Worm (Caenorhabditis elegans) whole organism, early embryonic: Measurements from ENCODE around the gene aps-2.

Source experiments
- B0310.2 ChIP-seq: sonication (generic microtip); optimal IDR thresholded peaks from 2 replicates; lab custom pipeline; 2016; ENCODE audit warnings: mild to moderate bottlenecking, missing genetic modification characterization, missing compliant biosample characterization
- F13C5.2 ChIP-seq: sonication (generic microtip); optimal IDR thresholded peaks from 2 replicates; lab custom pipeline; 2017; ENCODE audit warnings: mild to moderate bottlenecking, missing genetic modification characterization, inconsistent platforms, missing compliant biosample characterization
- aly-1 ChIP-seq: sonication (generic microtip); optimal IDR thresholded peaks from 2 replicates; lab custom pipeline; 2016; ENCODE audit warnings: missing genetic modification characterization, missing compliant biosample characterization
- ama-1 ChIP-seq: fragments of 150-350 bp; optimal IDR thresholded peaks from 2 replicates; lab custom pipeline; 2014
- ceh-13 ChIP-seq: fragments of 200-800 bp; sonication (Bioruptor generic); optimal IDR thresholded peaks from 2 replicates; lab custom pipeline; 2018; ENCODE audit warnings: mild to moderate bottlenecking, missing genetic modification characterization, missing compliant biosample characterization
- ceh-36 ChIP-seq: sonication (generic microtip); optimal IDR thresholded peaks from 2 replicates; lab custom pipeline; 2016; ENCODE audit warnings: missing genetic modification characterization, inconsistent platforms, missing compliant biosample characterization
- flt-1 ChIP-seq: fragments of 200-800 bp; sonication (Bioruptor generic); IDR thresholded peaks from 2 replicates; pipeline ENCODE4 v1.3.6; 2022; ENCODE audit warnings: missing genetic modification characterization, missing compliant biosample characterization
- hmg-4 ChIP-seq: fragments of 200-800 bp; sonication (Bioruptor generic); optimal IDR thresholded peaks from 2 replicates; lab custom pipeline; 2018; ENCODE audit warnings: mild to moderate bottlenecking, missing genetic modification characterization, missing compliant biosample characterization
- hnd-1 ChIP-seq: sonication (generic microtip); optimal IDR thresholded peaks from 2 replicates; lab custom pipeline; 2016; ENCODE audit warnings: missing genetic modification characterization, missing compliant biosample characterization
- pes-1 ChIP-seq: fragments of 200-800 bp; sonication (Bioruptor generic); IDR thresholded peaks from 2 replicates; pipeline ENCODE4 v1.3.6; 2022; ENCODE audit warnings: missing genetic modification reagents, missing genetic modification characterization, missing compliant biosample characterization
- scrt-1 ChIP-seq: fragments of 200-800 bp; sonication (Bioruptor generic); IDR thresholded peaks from 2 replicates; pipeline ENCODE4 v1.3.6; 2022; ENCODE audit warnings: missing genetic modification characterization, missing compliant biosample characterization
- tbx-11 ChIP-seq: fragments of 200-800 bp; sonication (Bioruptor generic); IDR thresholded peaks from 2 replicates; pipeline ENCODE4 v1.3.6; 2022; ENCODE audit warnings: missing genetic modification characterization, missing compliant biosample characterization

- TF ChIP-seq scrt-1 (no peak), ama-1 (lab: Kevin White, UChicago) (no peak), hnd-1 (no peak), B0310.2 (tag; lab: Kevin White, UChicago) (no peak), hmg-4 (no peak), tbx-11 (no peak), flt-1 (GFP tag; lab: Robert Waterston, UW) (no peak), F13C5.2 (no peak), pes-1 (GFP tag; lab: Robert Waterston, UW) (no peak), aly-1 (tag; lab: Kevin White, UChicago) (no peak), ceh-36 (tag; lab: Kevin White, UChicago) (no peak), ceh-13 (no peak)
Measured at ce11 chrX:4500499-4500898, 42.4 kb downstream of the aps-2 start.
